Worm (Caenorhabditis elegans) whole organism, early embryonic: ENCODE measurements around the gene srz-97.

Experiments used
- B0310.2 ChIP-seq: sonication (generic microtip); optimal IDR thresholded peaks from 2 replicates; lab custom pipeline; 2016; ENCODE audit warnings: mild to moderate bottlenecking, missing genetic modification characterization, missing compliant biosample characterization
- F13C5.2 ChIP-seq: sonication (generic microtip); optimal IDR thresholded peaks from 2 replicates; lab custom pipeline; 2017; ENCODE audit warnings: mild to moderate bottlenecking, missing genetic modification characterization, inconsistent platforms, missing compliant biosample characterization
- aly-1 ChIP-seq: sonication (generic microtip); optimal IDR thresholded peaks from 2 replicates; lab custom pipeline; 2016; ENCODE audit warnings: missing genetic modification characterization, missing compliant biosample characterization
- ama-1 ChIP-seq: fragments of 150-350 bp; optimal IDR thresholded peaks from 2 replicates; lab custom pipeline; 2014
- ceh-13 ChIP-seq: fragments of 200-800 bp; sonication (Bioruptor generic); optimal IDR thresholded peaks from 2 replicates; lab custom pipeline; 2018; ENCODE audit warnings: mild to moderate bottlenecking, missing genetic modification characterization, missing compliant biosample characterization
- ets-7 ChIP-seq: sonication (generic microtip); optimal IDR thresholded peaks from 2 replicates; lab custom pipeline; 2016; ENCODE audit warnings: missing genotype, missing genetic modification characterization, missing compliant biosample characterization
- flt-1 ChIP-seq: fragments of 200-800 bp; sonication (Bioruptor generic); IDR thresholded peaks from 2 replicates; pipeline ENCODE4 v1.3.6; 2022; ENCODE audit warnings: missing genetic modification characterization, missing compliant biosample characterization
- hmbx-1 ChIP-seq: sonication (generic microtip); optimal IDR thresholded peaks from 2 replicates; lab custom pipeline; 2016; ENCODE audit warnings: mild to moderate bottlenecking, missing genetic modification characterization, missing compliant biosample characterization
- hmg-4 ChIP-seq: fragments of 200-800 bp; sonication (Bioruptor generic); optimal IDR thresholded peaks from 2 replicates; lab custom pipeline; 2018; ENCODE audit warnings: mild to moderate bottlenecking, missing genetic modification characterization, missing compliant biosample characterization
- hnd-1 ChIP-seq: sonication (generic microtip); optimal IDR thresholded peaks from 2 replicates; lab custom pipeline; 2016; ENCODE audit warnings: missing genetic modification characterization, missing compliant biosample characterization
- pes-1 ChIP-seq: fragments of 200-800 bp; sonication (Bioruptor generic); IDR thresholded peaks from 2 replicates; pipeline ENCODE4 v1.3.6; 2022; ENCODE audit warnings: missing genetic modification reagents, missing genetic modification characterization, missing compliant biosample characterization
- sea-1 ChIP-seq: fragments of 200-800 bp; sonication (Bioruptor generic); conservative IDR thresholded peaks from 2 replicates; pipeline ENCODE4 v1.3.6; 2022; ENCODE audit warnings: missing genetic modification characterization, missing compliant biosample characterization
- tbx-11 ChIP-seq: fragments of 200-800 bp; sonication (Bioruptor generic); IDR thresholded peaks from 2 replicates; pipeline ENCODE4 v1.3.6; 2022; ENCODE audit warnings: missing genetic modification characterization, missing compliant biosample characterization
- tbx-37 ChIP-seq: fragments of 200-800 bp; sonication (Bioruptor generic); conservative IDR thresholded peaks from 2 replicates; pipeline ENCODE4 v1.3.6; 2022; ENCODE audit warnings: missing genetic modification reagents, missing genetic modification characterization, missing compliant biosample characterization

- TF ChIP-seq ets-7 (tag; lab: Kevin White, UChicago) (no peak), hnd-1 (tag; lab: Kevin White, UChicago) (no peak), ama-1 (lab: Kevin White, UChicago) (no peak), B0310.2 (tag; lab: Kevin White, UChicago) (no peak), pes-1 (GFP tag; lab: Robert Waterston, UW) (no peak), hmg-4 (GFP tag; lab: Kevin White, UChicago) (no peak), tbx-37 (no peak), ceh-13 (GFP tag; lab: Kevin White, UChicago) (no peak), aly-1 (tag; lab: Kevin White, UChicago) (no peak), flt-1 (GFP tag; lab: Robert Waterston, UW) (no peak), sea-1 (GFP tag; lab: Robert Waterston, UW) (no peak), F13C5.2 (tag; lab: Kevin White, UChicago) (no peak), hmbx-1 (tag; lab: Kevin White, UChicago) (no peak), tbx-11 (GFP tag; lab: Robert Waterston, UW) (no peak)
These were observed 27.2 kb downstream of the srz-97 start, which contains the start of gene F23B12.4 for ce11 chrV:14440841-14441240.
